Fruit fly (Drosophila melanogaster) whole organism, embryonic: Measurements from ENCODE around the gene aop.

Experiments
- Atf-2 ChIP-seq: fragments of 200-800 bp; sonication (Bioruptor generic); optimal IDR thresholded peaks from 2 replicates; lab custom pipeline; 2016; ENCODE audit warnings: missing biosample characterization, missing genetic modification characterization
- Atf6 ChIP-seq: fragments of 200-800 bp; sonication (Bioruptor generic); IDR thresholded peaks from 2 replicates; pipeline ENCODE4 v1.3.6; 2022; ENCODE audit warnings: missing biosample characterization, missing genetic modification characterization
- Bteb2 ChIP-seq: fragments of 200-800 bp; sonication (Bioruptor generic); optimal IDR thresholded peaks from 2 replicates; lab custom pipeline; 2016; ENCODE audit warnings: missing biosample characterization, missing genetic modification characterization
- CG1024 ChIP-seq: fragments of 200-800 bp; sonication (Bioruptor generic); IDR thresholded peaks from 2 replicates; pipeline ENCODE4 v1.3.6; 2022; ENCODE audit warnings: missing biosample characterization, missing genetic modification characterization
- CG10267 ChIP-seq: fragments of 200-800 bp; sonication (Bioruptor generic); optimal IDR thresholded peaks from 2 replicates; lab custom pipeline; 2018; ENCODE audit warnings: missing biosample characterization, mild to moderate bottlenecking, missing genetic modification characterization, moderate library complexity
- CG10462 ChIP-seq: fragments of 200-800 bp; sonication (Bioruptor generic); optimal IDR thresholded peaks from 2 replicates; lab custom pipeline; 2016; ENCODE audit warnings: missing biosample characterization, missing genetic modification characterization
- CG10565 ChIP-seq: fragments of 200-800 bp; sonication (Bioruptor generic); optimal IDR thresholded peaks from 3 replicates; lab custom pipeline; 2016; ENCODE audit warnings: missing biosample characterization, mild to moderate bottlenecking, missing genetic modification characterization
- CG11456 ChIP-seq: fragments of 200-800 bp; sonication (Bioruptor generic); IDR thresholded peaks from 3 replicates; pipeline ENCODE4 v1.3.6; 2022; ENCODE audit warnings: missing biosample characterization, missing genetic modification characterization
- CG12299 ChIP-seq: fragments of 200-800 bp; sonication (Bioruptor generic); optimal IDR thresholded peaks from 2 replicates; lab custom pipeline; 2018; ENCODE audit warnings: missing biosample characterization, mild to moderate bottlenecking, missing genetic modification characterization
- CG13296 ChIP-seq: fragments of 200-800 bp; sonication (Bioruptor generic); optimal IDR thresholded peaks from 3 replicates; lab custom pipeline; 2018; ENCODE audit warnings: missing biosample characterization, mild to moderate bottlenecking, missing genetic modification characterization
- CG1647 ChIP-seq: fragments of 200-800 bp; sonication (Bioruptor generic); optimal IDR thresholded peaks from 3 replicates; lab custom pipeline; 2016; ENCODE audit warnings: missing biosample characterization, missing genetic modification characterization
- CG17912 ChIP-seq: fragments of 200-800 bp; sonication (Bioruptor generic); optimal IDR thresholded peaks from 2 replicates; lab custom pipeline; 2018; ENCODE audit warnings: missing biosample characterization, mild to moderate bottlenecking, missing genetic modification characterization
- CG2712 ChIP-seq: fragments of 200-800 bp; optimal IDR thresholded peaks from 3 replicates; lab custom pipeline; 2019; ENCODE audit warnings: missing biosample characterization, mild to moderate bottlenecking, missing genetic modification characterization, moderate library complexity
- CG3995 ChIP-seq: fragments of 200-800 bp; sonication (Bioruptor generic); optimal IDR thresholded peaks from 3 replicates; lab custom pipeline; 2016; ENCODE audit warnings: missing biosample characterization, missing genetic modification characterization
- CG4854 ChIP-seq: fragments of 200-800 bp; sonication (Bioruptor generic); optimal IDR thresholded peaks from 2 replicates; lab custom pipeline; 2016; ENCODE audit warnings: missing biosample characterization, missing genetic modification characterization, inconsistent platforms
- CG5245 ChIP-seq: fragments of 200-800 bp; sonication (Bioruptor generic); optimal IDR thresholded peaks from 3 replicates; lab custom pipeline; 2016; ENCODE audit warnings: missing biosample characterization, missing genetic modification characterization
- CG6272 ChIP-seq: fragments of 200-800 bp; sonication (Bioruptor generic); IDR thresholded peaks from 2 replicates; pipeline ENCODE4 v1.3.6; 2022; ENCODE audit warnings: missing biosample characterization, missing genetic modification characterization
- CG7745 ChIP-seq: fragments of 200-800 bp; sonication (Bioruptor generic); optimal IDR thresholded peaks from 2 replicates; lab custom pipeline; 2018; ENCODE audit warnings: missing biosample characterization, mild to moderate bottlenecking, missing genetic modification characterization, moderate library complexity
- CG8359 ChIP-seq: fragments of 200-800 bp; sonication (Bioruptor generic); optimal IDR thresholded peaks from 2 replicates; lab custom pipeline; 2017; ENCODE audit warnings: missing biosample characterization, mild to moderate bottlenecking, missing genetic modification characterization, borderline replicate concordance
- E2f1 ChIP-seq: fragments of 200-800 bp; sonication (Bioruptor generic); IDR thresholded peaks from 2 replicates; pipeline ENCODE4 v1.3.6; 2022; ENCODE audit warnings: missing biosample characterization, missing genetic modification characterization
- Eip74EF ChIP-seq, 2 experiments: fragments of 200-800 bp in 1 of 2; fragments of >200 bp in 1 of 2; sonication (Bioruptor generic) in 1 of 2; optimal IDR thresholded peaks; 2 replicates each; lab custom pipeline; 2017 to 2019; ENCODE audit warnings: missing biosample characterization in 2 of 2, missing genetic modification characterization in 2 of 2, mild to moderate bottlenecking in 1 of 2, moderate library complexity in 1 of 2
- Hey ChIP-seq: fragments of 200-800 bp; sonication (Bioruptor generic); optimal IDR thresholded peaks from 3 replicates; lab custom pipeline; 2018; ENCODE audit warnings: missing biosample characterization, mild to moderate bottlenecking, missing genetic modification characterization
- HmgZ ChIP-seq: fragments of 200-800 bp; sonication (Bioruptor generic); optimal IDR thresholded peaks from 2 replicates; lab custom pipeline; 2018; ENCODE audit warnings: missing biosample characterization, mild to moderate bottlenecking, missing genetic modification characterization
- Hmr ChIP-seq: fragments of 200-800 bp; sonication (Bioruptor generic); optimal IDR thresholded peaks from 3 replicates; lab custom pipeline; 2017; ENCODE audit warnings: mild to moderate bottlenecking, missing biosample characterization, missing genetic modification reagents, missing genetic modification characterization
- Hmx ChIP-seq: fragments of 200-800 bp; sonication (Bioruptor generic); optimal IDR thresholded peaks from 2 replicates; lab custom pipeline; 2016; ENCODE audit warnings: missing biosample characterization, missing genetic modification characterization
- Hsf ChIP-seq: fragments of 200-800 bp; sonication (Bioruptor generic); optimal IDR thresholded peaks from 3 replicates; lab custom pipeline; 2016; ENCODE audit warnings: missing biosample characterization, missing genetic modification characterization
- Max ChIP-seq: fragments of 200-800 bp; sonication (Bioruptor generic); optimal IDR thresholded peaks from 2 replicates; lab custom pipeline; 2016; ENCODE audit warnings: missing biosample characterization, mild to moderate bottlenecking, missing genetic modification characterization
- Med ChIP-seq: fragments of 200-800 bp; sonication (Bioruptor generic); peaks from one replicate; lab custom pipeline; 2016; ENCODE audit warnings: missing biosample characterization, missing genetic modification characterization, mild to moderate bottlenecking, inconsistent platforms, moderate library complexity
- NC2β ChIP-seq: fragments of 200-800 bp; sonication (Bioruptor generic); optimal IDR thresholded peaks from 2 replicates; lab custom pipeline; 2016; ENCODE audit warnings: missing biosample characterization, missing genetic modification characterization
- Nf-YA ChIP-seq: fragments of 200-800 bp; sonication (Bioruptor generic); IDR thresholded peaks from 2 replicates; pipeline ENCODE4 v1.3.6; 2022; ENCODE audit warnings: missing biosample characterization, missing genetic modification characterization
- aop ChIP-seq: fragments of 200-800 bp; sonication (Bioruptor generic); IDR thresholded peaks from 2 replicates; pipeline ENCODE4 v1.3.6; 2022; ENCODE audit warnings: missing biosample characterization, missing genetic modification characterization
- ato ChIP-seq: fragments of 200-800 bp; sonication (Bioruptor generic); IDR thresholded peaks from 2 replicates; pipeline ENCODE4 v1.3.6; 2022; ENCODE audit warnings: missing biosample characterization, missing genetic modification characterization; ENCODE audit not compliant: partially characterized antibody
- cad ChIP-seq: fragments of >200 bp; optimal IDR thresholded peaks from 2 replicates; lab custom pipeline; 2017; ENCODE audit warnings: missing biosample characterization, missing genetic modification characterization
- cato ChIP-seq: fragments of 200-800 bp; sonication (Bioruptor generic); optimal IDR thresholded peaks from 2 replicates; lab custom pipeline; 2016; ENCODE audit warnings: missing biosample characterization, missing genetic modification characterization, borderline replicate concordance
- caup ChIP-seq: fragments of 200-800 bp; sonication (Bioruptor generic); optimal IDR thresholded peaks from 3 replicates; lab custom pipeline; 2017; ENCODE audit warnings: missing biosample characterization, mild to moderate bottlenecking, missing genetic modification characterization, moderate library complexity; ENCODE audit not compliant: severe bottlenecking
- da ChIP-seq: fragments of 200-800 bp; sonication (Bioruptor generic); optimal IDR thresholded peaks from 2 replicates; lab custom pipeline; 2016; ENCODE audit warnings: missing biosample characterization, missing genetic modification characterization
- esg ChIP-seq: fragments of 200-800 bp; sonication (Bioruptor generic); conservative IDR thresholded peaks from 2 replicates; pipeline ENCODE4 v1.3.6; 2022; ENCODE audit warnings: missing biosample characterization, missing genetic modification characterization
- gcm2 ChIP-seq: fragments of 200-800 bp; sonication (Bioruptor generic); optimal IDR thresholded peaks from 2 replicates; lab custom pipeline; 2016; ENCODE audit warnings: missing biosample characterization, missing genetic modification characterization
- ham ChIP-seq: fragments of 200-800 bp; sonication (Bioruptor generic); IDR thresholded peaks from 2 replicates; pipeline ENCODE4 v1.3.6; 2022; ENCODE audit warnings: missing biosample characterization, missing genetic modification characterization
- hb ChIP-seq: fragments of 200-800 bp; sonication (Bioruptor generic); IDR thresholded peaks from 3 replicates; pipeline ENCODE4 v1.3.6; 2022; ENCODE audit warnings: missing biosample characterization, missing genetic modification characterization; ENCODE audit not compliant: partially characterized antibody
- hth ChIP-seq: fragments of >200 bp; optimal IDR thresholded peaks from 2 replicates; lab custom pipeline; 2017; ENCODE audit warnings: inconsistent platforms
- lbe ChIP-seq: fragments of 200-800 bp; sonication (Bioruptor generic); optimal IDR thresholded peaks from 2 replicates; lab custom pipeline; 2016; ENCODE audit warnings: missing biosample characterization, mild to moderate bottlenecking, missing genetic modification characterization
- lilli ChIP-seq: fragments of 200-800 bp; sonication (Bioruptor generic); optimal IDR thresholded peaks from 3 replicates; lab custom pipeline; 2016; ENCODE audit warnings: missing biosample characterization, missing genetic modification characterization
- peb ChIP-seq: fragments of 200-800 bp; sonication (Bioruptor generic); IDR thresholded peaks from 2 replicates; pipeline ENCODE4 v1.3.6; 2022; ENCODE audit warnings: missing biosample characterization, missing genetic modification characterization
- ranshi ChIP-seq: fragments of 200-800 bp; sonication (Bioruptor generic); IDR thresholded peaks from 2 replicates; pipeline ENCODE4 v1.3.6; 2022; ENCODE audit warnings: missing biosample characterization, missing genetic modification characterization
- sima ChIP-seq: fragments of 200-800 bp; sonication (Bioruptor generic); optimal IDR thresholded peaks from 2 replicates; lab custom pipeline; 2016; ENCODE audit warnings: missing biosample characterization, missing genetic modification characterization
- slp2 ChIP-seq: fragments of 200-800 bp; sonication (Bioruptor generic); optimal IDR thresholded peaks from 2 replicates; lab custom pipeline; 2016; ENCODE audit warnings: missing biosample characterization, missing genetic modification characterization
- sna ChIP-seq: fragments of 200-800 bp; sonication (Bioruptor generic); IDR thresholded peaks from 2 replicates; pipeline ENCODE4 v1.3.6; 2022; ENCODE audit warnings: missing biosample characterization, missing genetic modification characterization; ENCODE audit not compliant: partially characterized antibody
- tx ChIP-seq: fragments of 200-800 bp; sonication (Bioruptor generic); optimal IDR thresholded peaks from 2 replicates; lab custom pipeline; 2016; ENCODE audit warnings: missing biosample characterization, missing genetic modification characterization
- yki ChIP-seq: fragments of >200 bp; optimal IDR thresholded peaks from 3 replicates; lab custom pipeline; 2018

The aop gene

dm6 chr2L:2164520-2165237 lies 13.9 kb downstream of the aop start (continued):
- TF ChIP-seq CG8359 (GFP tag; lab: Kevin White, UChicago) (peak; percentile 31), CG10565 (no peak), gcm2 (GFP tag; lab: Kevin White, UChicago) (peak; percentile 17), lilli (GFP tag; lab: Kevin White, UChicago) (peak; percentile 73), E2f1 (GFP tag; lab: Robert Waterston, UW) (peak; percentile 43; the same call in 1 of the 2 replicates), CG6272 (GFP tag; lab: Robert Waterston, UW) (no peak), Atf6 (no peak), Hsf (GFP tag; lab: Kevin White, UChicago) (peak; percentile 56), cato (GFP tag; lab: Kevin White, UChicago) (peak; percentile 9), ham (GFP tag; lab: Robert Waterston, UW) (no peak), CG10267 (tag; lab: Kevin White, UChicago) (peak; percentile 80), ato (GFP tag; lab: Robert Waterston, UW) (no peak), CG3995 (GFP tag; lab: Kevin White, UChicago) (no peak), CG1647 (GFP tag; lab: Kevin White, UChicago) (no peak), CG4854 (no peak), CG11456 (GFP tag; lab: Robert Waterston, UW) (no peak), NC2β (GFP tag; lab: Kevin White, UChicago) (peak; percentile 61), esg (GFP tag; lab: Robert Waterston, UW) (no peak), hb (GFP tag; lab: Robert Waterston, UW) (no peak), hth (lab: Kevin White, UChicago) (no peak), Eip74EF (GFP tag; optimal IDR thresholded peaks at IDR 0.05; lab: Kevin White, UChicago) (peak in 1 of 2 experiments; percentile 7), Hmx (GFP tag; lab: Kevin White, UChicago) (no peak), Atf-2 (GFP tag; lab: Kevin White, UChicago) (peak; percentile 62), HmgZ (no peak), Bteb2 (GFP tag; lab: Kevin White, UChicago) (no peak), CG1024 (GFP tag; lab: Robert Waterston, UW) (peak; percentile 68), lbe (GFP tag; lab: Kevin White, UChicago) (peak; percentile 95), tx (GFP tag; lab: Kevin White, UChicago) (peak; percentile 44), CG2712 (peak; percentile 91), yki (lab: Kevin White, UChicago) (no peak), Med (peak; percentile 81), Nf-YA (no peak), sna (GFP tag; lab: Robert Waterston, UW) (no peak), CG12299 (tag; lab: Kevin White, UChicago) (no peak), ranshi (GFP tag; lab: Robert Waterston, UW) (peak; percentile 48; the same call in 1 of the 2 replicates), slp2 (peak; percentile 41), sima (GFP tag; lab: Kevin White, UChicago) (no peak), CG13296 (no peak), CG17912 (GFP tag; lab: Kevin White, UChicago) (no peak), caup (no peak), da (GFP tag; lab: Kevin White, UChicago) (no peak), Hey (no peak), Hmr (GFP tag; lab: Kevin White, UChicago) (no peak), peb (GFP tag; lab: Robert Waterston, UW) (peak; percentile 63; the same call in 1 of the 2 replicates), Max (GFP tag; lab: Kevin White, UChicago) (peak; percentile 55), CG7745 (tag; lab: Kevin White, UChicago) (peak; percentile 44), cad (GFP tag; lab: Kevin White, UChicago) (peak; percentile 86), aop (GFP tag; lab: Robert Waterston, UW) (peak; percentile 89), CG5245 (GFP tag; lab: Kevin White, UChicago) (peak; percentile 50), CG10462 (peak; percentile 63)
